Worm (Caenorhabditis elegans) whole organism, L1 larva: ENCODE data around the gene cutl-27.
A peak's percentile ranks its signal among the peaks of the same experiment; 100 is the strongest.

Experiments
- aha-1 ChIP-seq: fragments of 150-350 bp; optimal IDR thresholded peaks from 2 replicates; lab custom pipeline; 2014; ENCODE audit warnings: missing biosample characterization, missing genetic modification characterization
- aly-2 ChIP-seq: fragments of 150-350 bp; optimal IDR thresholded peaks from 2 replicates; lab custom pipeline; 2014; ENCODE audit warnings: missing biosample characterization, missing genetic modification characterization
- blmp-1 ChIP-seq: fragments of 150-350 bp; optimal IDR thresholded peaks from 2 replicates; lab custom pipeline; 2014; ENCODE audit warnings: missing biosample characterization, missing genetic modification characterization
- ceh-63 ChIP-seq: fragments of 200-800 bp; sonication (Bioruptor generic); optimal IDR thresholded peaks from 2 replicates; lab custom pipeline; 2018; ENCODE audit warnings: mild to moderate bottlenecking, missing genetic modification characterization, missing compliant biosample characterization
- ceh-82 ChIP-seq, 3 experiments: fragments of 150-350 bp in 1 of 3; sonication (generic microtip) in 2 of 3; optimal IDR thresholded peaks; 2 replicates each; lab custom pipeline; 2014 to 2017; ENCODE audit warnings: missing biosample characterization in 3 of 3, missing genetic modification characterization in 3 of 3
- efl-1 ChIP-seq, 4 experiments: fragments of 150-350 bp; optimal IDR thresholded peaks in 3 of 4; peaks in 1 of 4; 1 replicate in 1 of 4; 2 replicates in 3 of 4; lab custom pipeline; 2014; ENCODE audit warnings: missing biosample characterization in 2 of 4, missing genetic modification characterization in 2 of 4, missing genetic modification reagents in 2 of 4
- efl-3 ChIP-seq: fragments of 200-800 bp; sonication (Bioruptor generic); optimal IDR thresholded peaks from 2 replicates; lab custom pipeline; 2018; ENCODE audit warnings: mild to moderate bottlenecking, missing genetic modification characterization, missing compliant biosample characterization
- egl-13 ChIP-seq: sonication (generic microtip); optimal IDR thresholded peaks from 2 replicates; lab custom pipeline; 2016; ENCODE audit warnings: missing genotype, missing genetic modification reagents, missing genetic modification characterization, missing compliant biosample characterization
- egl-27 ChIP-seq, 2 experiments: fragments of 150-350 bp in 1 of 2; sonication (generic microtip); optimal IDR thresholded peaks; 3 replicates each; lab custom pipeline; 2017 to 2018; ENCODE audit warnings: missing biosample characterization in 2 of 2, missing genetic modification characterization in 2 of 2, missing genetic modification reagents in 2 of 2
- elt-2 ChIP-seq: sonication (generic microtip); optimal IDR thresholded peaks from 2 replicates; lab custom pipeline; 2016; ENCODE audit warnings: missing genetic modification characterization, mild to moderate bottlenecking, inconsistent platforms, missing compliant biosample characterization, missing genetic modification reagents
- elt-3 ChIP-seq, 6 experiments: fragments of 150-350 bp in 1 of 6; sonication (generic microtip); optimal IDR thresholded peaks; 2 replicates each; lab custom pipeline; 2017 to 2018; ENCODE audit warnings: missing biosample characterization in 6 of 6, missing genetic modification characterization in 6 of 6, inconsistent platforms in 1 of 6
- fkh-8 ChIP-seq: sonication (generic microtip); optimal IDR thresholded peaks from 2 replicates; lab custom pipeline; 2016; ENCODE audit warnings: mild to moderate bottlenecking, missing genetic modification characterization, missing compliant biosample characterization
- hlh-4 ChIP-seq: sonication (generic microtip); optimal IDR thresholded peaks from 2 replicates; lab custom pipeline; 2016; ENCODE audit warnings: mild to moderate bottlenecking, missing genetic modification characterization, missing compliant biosample characterization
- isw-1 ChIP-seq: fragments of 200-800 bp; sonication (Bioruptor generic); IDR thresholded peaks from 2 replicates; pipeline ENCODE4 v1.3.6; 2022; ENCODE audit warnings: missing genetic modification characterization, missing compliant biosample characterization
- lin-13 ChIP-seq: fragments of 150-350 bp; optimal IDR thresholded peaks from 2 replicates; lab custom pipeline; 2014; ENCODE audit warnings: missing biosample characterization, missing genetic modification reagents, missing genetic modification characterization
- lin-14 ChIP-seq: fragments of 200-800 bp; sonication (Bioruptor generic); optimal IDR thresholded peaks from 2 replicates; lab custom pipeline; 2018; ENCODE audit warnings: mild to moderate bottlenecking, missing genetic modification characterization, moderate library complexity, missing compliant biosample characterization
- lin-35 ChIP-seq, 2 experiments: fragments of 150-350 bp; optimal IDR thresholded peaks; 2 replicates each; lab custom pipeline; 2014; ENCODE audit warnings: missing biosample characterization in 2 of 2, missing genetic modification characterization in 2 of 2, missing genetic modification reagents in 2 of 2
- mdl-1 ChIP-seq, 2 experiments: fragments of 150-350 bp; optimal IDR thresholded peaks; 2 replicates each; lab custom pipeline; 2014 to 2017; ENCODE audit warnings: missing biosample characterization in 2 of 2, missing genetic modification characterization in 2 of 2, inconsistent platforms in 1 of 2
- mef-2 ChIP-seq: fragments of 150-350 bp; optimal IDR thresholded peaks from 2 replicates; lab custom pipeline; 2014; ENCODE audit warnings: missing biosample characterization, missing genetic modification characterization
- mep-1 ChIP-seq: fragments of 150-350 bp; optimal IDR thresholded peaks from 2 replicates; lab custom pipeline; 2014; ENCODE audit warnings: missing biosample characterization, missing genetic modification characterization
- nhr-12 ChIP-seq: sonication (generic microtip); optimal IDR thresholded peaks from 2 replicates; lab custom pipeline; 2017; ENCODE audit warnings: missing biosample characterization, missing genetic modification characterization
- nhr-20 ChIP-seq: sonication (generic microtip); optimal IDR thresholded peaks from 2 replicates; lab custom pipeline; 2016; ENCODE audit warnings: mild to moderate bottlenecking, missing genetic modification characterization, missing compliant biosample characterization
- nhr-28 ChIP-seq: fragments of 150-350 bp; optimal IDR thresholded peaks from 2 replicates; lab custom pipeline; 2014; ENCODE audit warnings: missing biosample characterization, missing genetic modification characterization
- nhr-47 ChIP-seq: sonication (generic microtip); optimal IDR thresholded peaks from 2 replicates; lab custom pipeline; 2016; ENCODE audit warnings: mild to moderate bottlenecking, missing genetic modification characterization, moderate library complexity, missing compliant biosample characterization
- nhr-71 ChIP-seq: sonication (generic microtip); optimal IDR thresholded peaks from 2 replicates; lab custom pipeline; 2016; ENCODE audit warnings: mild to moderate bottlenecking, missing genetic modification characterization, moderate library complexity, missing compliant biosample characterization
- nhr-76 ChIP-seq: sonication (generic microtip); optimal IDR thresholded peaks from 2 replicates; lab custom pipeline; 2017; ENCODE audit warnings: missing biosample characterization, missing genetic modification characterization
- nhr-85 ChIP-seq: sonication (generic microtip); peaks from one replicate; lab custom pipeline; 2016; ENCODE audit warnings: missing genetic modification characterization, inconsistent platforms, missing compliant biosample characterization
- pag-3 ChIP-seq: sonication (generic microtip); optimal IDR thresholded peaks from 2 replicates; lab custom pipeline; 2017; ENCODE audit warnings: missing genetic modification characterization, mild to moderate bottlenecking, missing compliant biosample characterization, antibody characterized with exemption, borderline replicate concordance; ENCODE audit not compliant: insufficient read depth
- pqm-1 ChIP-seq: sonication (generic microtip); optimal IDR thresholded peaks from 3 replicates; lab custom pipeline; 2017; ENCODE audit warnings: missing biosample characterization, missing genetic modification characterization
- snu-23 ChIP-seq: sonication (generic microtip); optimal IDR thresholded peaks from 2 replicates; lab custom pipeline; 2016; ENCODE audit warnings: missing genetic modification characterization, missing compliant biosample characterization
- swsn-7 ChIP-seq: sonication (generic microtip); optimal IDR thresholded peaks from 2 replicates; lab custom pipeline; 2016; ENCODE audit warnings: missing genetic modification characterization, missing compliant biosample characterization
- tlp-1 ChIP-seq: fragments of 150-350 bp; optimal IDR thresholded peaks from 2 replicates; lab custom pipeline; 2014; ENCODE audit warnings: missing biosample characterization, missing genetic modification characterization
- vab-15 ChIP-seq: sonication (generic microtip); optimal IDR thresholded peaks from 2 replicates; lab custom pipeline; 2017; ENCODE audit warnings: missing genotype, mild to moderate bottlenecking, missing genetic modification characterization, missing compliant biosample characterization
- zip-4 ChIP-seq: fragments of 200-800 bp; sonication (Bioruptor generic); optimal IDR thresholded peaks from 2 replicates; lab custom pipeline; 2018; ENCODE audit warnings: mild to moderate bottlenecking, missing genetic modification characterization, moderate library complexity, missing compliant biosample characterization

Gene cutl-27

DNA sequence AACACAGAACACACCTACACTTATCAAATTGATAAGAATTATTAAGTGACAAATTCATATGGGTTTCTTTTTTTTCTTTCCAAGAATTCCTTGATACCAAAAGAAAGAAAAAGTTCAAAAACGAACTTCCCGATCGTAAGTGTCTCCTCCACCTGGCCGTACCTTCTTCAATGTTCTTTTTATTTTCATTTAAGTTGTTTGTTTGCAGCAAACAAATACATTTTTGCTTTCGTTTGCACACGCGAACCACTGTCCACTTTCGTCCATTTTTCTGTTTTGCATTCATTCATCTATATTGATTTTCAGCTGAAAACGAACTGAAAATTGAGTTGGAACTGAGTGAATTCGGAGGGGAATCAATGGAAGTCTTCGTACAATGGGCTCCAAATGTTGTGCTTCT is 33.4 kb downstream of the cutl-27 start, which contains the start of gene VZK822L.2:
TSS of gene VZK822L.2 (plus strand) at position 301 of the 400 bp plus-strand sequence.
- TF ChIP-seq efl-1 (optimal IDR thresholded peaks at IDR 0.05; lab: Kevin White, UChicago) = no peak
- peak in 1 of 2 experiments; percentile 19 for TF ChIP-seq efl-1 (GFP tag; optimal IDR thresholded peaks at IDR 0.05 in 1 of 2; lab: Kevin White, UChicago)
- TF ChIP-seq vab-15 (tag; lab: Kevin White, UChicago) = no peak
- TF ChIP-seq efl-3 = no peak

DNA sequence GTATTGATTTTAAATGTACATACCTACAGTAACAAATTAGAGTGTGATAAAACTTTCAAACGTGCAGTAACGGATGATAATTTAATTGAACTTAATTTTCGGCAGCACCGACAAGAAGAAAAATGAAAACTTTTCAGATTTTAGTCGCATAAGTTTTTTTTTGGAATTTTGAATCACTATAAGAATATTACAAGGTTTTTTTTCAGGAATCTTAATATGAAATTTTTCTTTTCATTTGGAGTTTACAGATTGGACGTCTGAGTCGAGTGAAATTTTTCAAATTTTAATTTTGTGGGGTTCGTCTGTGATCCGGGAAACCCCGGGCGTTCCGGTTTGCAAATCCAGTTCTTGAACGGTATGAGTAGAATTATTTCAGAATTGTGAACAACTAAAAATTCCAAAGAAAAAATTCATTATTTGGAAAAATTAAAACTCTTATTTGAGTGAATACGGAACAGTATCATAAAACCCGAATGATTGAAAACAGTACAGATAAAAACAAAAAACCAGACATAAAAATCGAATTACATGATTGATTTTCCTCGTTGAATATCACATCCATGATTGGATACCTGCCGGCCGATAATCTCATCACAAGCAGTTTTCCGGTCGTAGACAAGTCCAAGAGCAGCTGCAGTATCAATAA is 35.1 kb downstream of the cutl-27 start:
- TF ChIP-seq elt-2 (tag; lab: Kevin White, UChicago) = peak; percentile 46
- TF ChIP-seq lin-35 (GFP tag; optimal IDR thresholded peaks at IDR 0.05; lab: Kevin White, UChicago) = peak in 1 of 2 experiments; percentile 13
- TF ChIP-seq snu-23 = no peak
- peak; percentile 26 for TF ChIP-seq nhr-71 (tag; lab: Kevin White, UChicago)
- no peak for TF ChIP-seq efl-1 (optimal IDR thresholded peaks at IDR 0.05; lab: Kevin White, UChicago)
- TF ChIP-seq efl-1 (GFP tag; optimal IDR thresholded peaks at IDR 0.05 in 1 of 2; lab: Kevin White, UChicago) = peak in 1 of 2 experiments; percentile 55

- TF ChIP-seq efl-1 (optimal IDR thresholded peaks at IDR 0.05; lab: Kevin White, UChicago) = no peak
- peak in 1 of 2 experiments; percentile 84 for TF ChIP-seq efl-1 (GFP tag; optimal IDR thresholded peaks at IDR 0.05 in 1 of 2; lab: Kevin White, UChicago)
- no peak for TF ChIP-seq ceh-82 (tag; optimal IDR thresholded peaks at IDR 0.05; lab: Kevin White, UChicago)
These were observed 36.0 kb downstream of the cutl-27 start for ce11 chrIV:11914260-11914836.

DNA sequence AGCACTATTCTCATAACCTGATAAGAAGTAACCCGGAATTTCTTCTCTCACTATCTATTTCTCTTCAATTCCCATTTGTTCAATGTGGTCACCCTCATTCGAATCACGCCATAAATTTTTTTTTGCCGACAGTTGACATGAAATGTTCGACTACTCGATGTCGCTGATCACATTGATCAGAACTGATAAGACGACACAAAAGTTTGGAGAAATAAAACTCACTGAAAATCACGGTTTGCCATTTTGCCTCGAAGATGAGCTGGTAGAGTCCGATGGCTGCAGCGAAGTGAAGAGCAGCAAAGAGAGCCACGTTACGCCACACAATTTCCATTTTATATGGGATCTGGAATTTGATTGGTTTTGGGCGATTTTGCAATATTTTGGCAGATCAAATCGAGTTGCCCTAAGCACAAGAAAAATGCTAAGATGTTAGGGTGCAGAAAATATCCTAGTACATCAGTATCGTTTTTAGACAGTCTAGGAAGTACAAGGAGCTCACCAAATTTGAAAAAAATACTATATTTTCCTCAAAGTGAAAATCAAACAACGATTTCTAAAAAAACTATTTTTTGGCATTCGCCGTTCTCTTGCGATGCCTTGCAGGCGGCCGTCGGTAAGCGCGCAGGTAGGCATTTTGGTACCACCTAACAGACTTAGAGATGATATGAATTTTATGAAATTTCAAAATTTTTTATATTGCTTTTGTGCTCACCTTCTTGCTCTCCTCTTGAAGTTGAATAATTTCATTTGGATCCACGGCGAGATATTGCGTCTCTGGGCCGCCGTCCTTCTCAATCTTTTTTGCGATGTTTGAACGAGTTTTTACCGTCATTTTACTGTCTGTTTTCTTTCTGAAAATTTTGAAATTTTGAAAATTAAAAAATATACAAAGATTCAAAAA is 36.7 kb downstream of the cutl-27 start, which contains the start of gene fat-6:
TSS of gene fat-6 (minus strand) at position 851 of the 901 bp plus-strand sequence.
- TF ChIP-seq snu-23 = no peak
- peak; percentile 58 for TF ChIP-seq lin-14
- peak; percentile 49 for TF ChIP-seq elt-2 (tag; lab: Kevin White, UChicago)
- TF ChIP-seq tlp-1 = peak; percentile 24
- peak; percentile 23 for TF ChIP-seq blmp-1 (tag; lab: Kevin White, UChicago)
- TF ChIP-seq efl-1 (optimal IDR thresholded peaks at IDR 0.05; lab: Kevin White, UChicago) = no peak
- TF ChIP-seq efl-1 (GFP tag; optimal IDR thresholded peaks at IDR 0.05 in 1 of 2; lab: Kevin White, UChicago) = peak in 1 of 2 experiments; percentile 83
- TF ChIP-seq mef-2 (tag; lab: Kevin White, UChicago) = no peak
- peak; percentile 32 for TF ChIP-seq nhr-20 (tag; lab: Kevin White, UChicago)
- peak; percentile 80 for TF ChIP-seq nhr-85 (tag; lab: Kevin White, UChicago)
- TF ChIP-seq mep-1 = peak; percentile 31
- no peak for TF ChIP-seq nhr-28 (tag; lab: Kevin White, UChicago)
- TF ChIP-seq nhr-12 (tag; lab: Kevin White, UChicago) = no peak
- no peak for TF ChIP-seq egl-27 (tag; optimal IDR thresholded peaks at IDR 0.05; lab: Kevin White, UChicago)
- TF ChIP-seq nhr-76 (tag; lab: Kevin White, UChicago) = no peak
- peak; percentile 31 for TF ChIP-seq nhr-71 (tag; lab: Kevin White, UChicago)
- TF ChIP-seq lin-35 (GFP tag; optimal IDR thresholded peaks at IDR 0.05; lab: Kevin White, UChicago) = peak in 1 of 2 experiments; percentile 24
- TF ChIP-seq ceh-63 (GFP tag; lab: Kevin White, UChicago) = no peak
- no peak for TF ChIP-seq hlh-4
- peak in 1 of 2 experiments; percentile 21 for TF ChIP-seq mdl-1 (tag; optimal IDR thresholded peaks at IDR 0.05; lab: Kevin White, UChicago)
- TF ChIP-seq elt-3 (tag; optimal IDR thresholded peaks at IDR 0.05; lab: Kevin White, UChicago) = peak in 3 of 6 experiments; percentile 59 to 60 (median 59)
- TF ChIP-seq nhr-47 = peak; percentile 2

DNA sequence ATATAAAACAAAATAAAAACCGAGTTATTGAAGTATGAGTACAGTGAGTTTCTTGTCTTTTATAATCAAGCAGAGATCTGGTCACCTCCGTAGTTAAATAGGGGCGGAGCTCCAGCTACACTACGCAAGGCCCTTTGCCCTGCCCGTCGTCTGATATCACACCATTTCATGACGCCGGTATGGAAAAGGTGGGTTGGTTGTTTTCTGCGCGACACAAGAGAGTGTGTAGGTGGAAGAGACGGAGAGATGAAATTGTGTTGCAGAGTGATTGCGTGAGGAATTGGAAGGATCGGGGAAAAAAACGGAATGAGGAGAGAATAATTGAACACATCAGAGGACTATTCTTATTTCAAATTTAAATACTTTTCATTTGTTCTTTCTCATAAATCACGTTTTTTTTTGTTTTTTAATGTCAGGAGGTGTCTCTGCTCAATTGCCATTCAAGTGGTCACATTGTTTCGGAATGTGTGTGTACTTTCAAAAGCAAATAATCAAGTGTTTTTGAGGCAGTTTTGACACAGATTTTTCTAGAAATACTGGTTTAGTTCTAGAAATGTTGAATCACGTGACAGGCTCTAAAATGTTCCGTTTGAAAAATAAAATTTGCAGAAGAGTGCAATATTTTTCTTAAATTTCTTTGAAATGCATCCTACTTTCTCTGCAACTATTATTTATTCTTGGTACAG is 37.6 kb downstream of the cutl-27 start, which contains the start of gene ZK822.9:
TSS of gene ZK822.9 (plus strand) at position 180 of the 686 bp plus-strand sequence.
- TF ChIP-seq egl-13 (tag; lab: Kevin White, UChicago) = no peak
- TF ChIP-seq isw-1 (GFP tag; lab: Robert Waterston, UW) = no peak
- TF ChIP-seq lin-35 (GFP tag; optimal IDR thresholded peaks at IDR 0.05; lab: Kevin White, UChicago) = peak in 1 of 2 experiments; percentile 50
- no peak for TF ChIP-seq vab-15 (tag; lab: Kevin White, UChicago)
- peak; percentile 14 for TF ChIP-seq mep-1
- peak; percentile 75 for TF ChIP-seq nhr-85 (tag; lab: Kevin White, UChicago)
- no peak for TF ChIP-seq fkh-8 (tag; lab: Kevin White, UChicago)
- TF ChIP-seq elt-3 (tag; optimal IDR thresholded peaks at IDR 0.05; lab: Kevin White, UChicago) = peak in 2 of 6 experiments; percentile 9 to 25
- TF ChIP-seq aha-1 = no peak
- no peak for TF ChIP-seq lin-13 (GFP tag; lab: Kevin White, UChicago)
- TF ChIP-seq pag-3 = no peak
- TF ChIP-seq pqm-1 (tag; lab: Kevin White, UChicago) = no peak
- TF ChIP-seq nhr-47 = no peak
- TF ChIP-seq efl-1 (optimal IDR thresholded peaks at IDR 0.05; lab: Kevin White, UChicago) = no peak
- no peak for TF ChIP-seq efl-1 (GFP tag; optimal IDR thresholded peaks at IDR 0.05 in 1 of 2; lab: Kevin White, UChicago)
- no peak for TF ChIP-seq zip-4 (GFP tag; lab: Kevin White, UChicago)
- TF ChIP-seq tlp-1 = no peak
- TF ChIP-seq nhr-28 (tag; lab: Kevin White, UChicago) = no peak
- no peak for TF ChIP-seq aly-2 (tag; lab: Kevin White, UChicago)
- TF ChIP-seq swsn-7 (tag; lab: Kevin White, UChicago) = no peak
